Worm (Caenorhabditis elegans) whole organism, L2 larva: ENCODE results near the gene R07C12.3.

ENCODE experiments used
- ama-1 ChIP-seq: fragments of 150-350 bp; optimal IDR thresholded peaks from 2 replicates; lab custom pipeline; 2018; ENCODE audit warnings: inconsistent platforms
- elt-3 ChIP-seq: sonication (generic microtip); optimal IDR thresholded peaks from 2 replicates; lab custom pipeline; 2017; ENCODE audit warnings: missing biosample characterization, missing genetic modification characterization
- lin-11 ChIP-seq: fragments of 150-350 bp; sonication (generic microtip); optimal IDR thresholded peaks from 2 replicates; lab custom pipeline; 2014; ENCODE audit warnings: missing biosample characterization, missing genetic modification characterization, inconsistent platforms, mixed read lengths
- lin-13 ChIP-seq: fragments of 150-350 bp; optimal IDR thresholded peaks from 2 replicates; lab custom pipeline; 2014; ENCODE audit warnings: missing biosample characterization, missing genetic modification reagents, missing genetic modification characterization
- nhr-237 ChIP-seq: fragments of 150-350 bp; optimal IDR thresholded peaks from 2 replicates; lab custom pipeline; 2014; ENCODE audit warnings: missing biosample characterization, missing genetic modification characterization
- peb-1 ChIP-seq: fragments of 150-350 bp; optimal IDR thresholded peaks from 2 replicates; lab custom pipeline; 2014; ENCODE audit warnings: missing biosample characterization, missing genetic modification characterization
- skn-1 ChIP-seq: sonication (generic microtip); optimal IDR thresholded peaks from 2 replicates; lab custom pipeline; 2017; ENCODE audit warnings: missing biosample characterization, missing genetic modification characterization
- snpc-4 ChIP-seq: fragments of 150-350 bp; optimal IDR thresholded peaks from 2 replicates; lab custom pipeline; 2014; ENCODE audit warnings: missing biosample characterization, missing genetic modification characterization
- unc-39 ChIP-seq: fragments of 150-350 bp; optimal IDR thresholded peaks from 2 replicates; lab custom pipeline; 2014; ENCODE audit warnings: missing biosample characterization, missing genetic modification characterization
- zag-1 ChIP-seq: fragments of 150-350 bp; optimal IDR thresholded peaks from 2 replicates; lab custom pipeline; 2014; ENCODE audit warnings: missing biosample characterization, missing genetic modification characterization

DNA sequence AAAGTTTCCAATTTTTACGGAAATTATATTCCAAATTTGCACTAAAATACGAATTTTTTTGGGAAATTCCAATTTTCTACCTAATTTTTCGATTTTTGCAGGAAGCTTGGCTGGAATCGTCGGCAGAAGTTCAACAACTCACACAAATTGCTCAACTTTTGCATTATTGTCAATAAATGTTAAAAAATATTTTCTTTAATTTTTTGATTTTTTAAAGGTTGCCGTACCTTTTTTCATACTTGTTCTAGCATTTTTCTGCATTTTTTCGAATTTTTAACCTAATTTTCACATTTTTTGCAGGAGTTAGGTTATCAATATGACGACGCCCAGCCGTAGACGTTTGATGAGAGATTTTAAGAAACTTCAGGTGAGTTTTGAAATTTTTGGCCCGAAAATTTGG lies 42.2 kb upstream of the R07C12.3 start, which contains the start of gene ubc-1:
- TF ChIP-seq lin-11 (tag; lab: Kevin White, UChicago) (no peak), unc-39 (tag; lab: Kevin White, UChicago) (no peak), skn-1 (no peak), nhr-237 (tag; lab: Kevin White, UChicago) (no peak), elt-3 (tag; lab: Kevin White, UChicago) (no peak), ama-1 (lab: Kevin White, UChicago) (no peak), zag-1 (tag; lab: Kevin White, UChicago) (no peak), lin-13 (GFP tag; lab: Kevin White, UChicago) (no peak), peb-1 (tag; lab: Kevin White, UChicago) (no peak), snpc-4 (no peak)
